Worm (Caenorhabditis elegans) whole organism, midembryonic: Measurements from ENCODE around the gene sru-38.

Experiments used
- T22C8.4 ChIP-seq: fragments of 200-800 bp; sonication (Bioruptor generic); IDR thresholded peaks from 2 replicates; pipeline ENCODE4 v1.3.6; 2022; ENCODE audit warnings: missing genetic modification characterization, missing compliant biosample characterization
- cog-1 ChIP-seq: sonication (generic microtip); optimal IDR thresholded peaks from 2 replicates; lab custom pipeline; 2016; ENCODE audit warnings: missing genetic modification characterization, missing compliant biosample characterization
- flt-1 ChIP-seq: fragments of 200-800 bp; sonication (Bioruptor generic); IDR thresholded peaks from 2 replicates; pipeline ENCODE4 v1.3.6; 2022; ENCODE audit warnings: missing genetic modification characterization, missing compliant biosample characterization
- klf-2 ChIP-seq: fragments of 200-800 bp; sonication (Bioruptor generic); conservative IDR thresholded peaks from 2 replicates; pipeline ENCODE4 v1.3.6; 2022; ENCODE audit warnings: missing genetic modification reagents, missing genetic modification characterization, missing compliant biosample characterization
- med-1 ChIP-seq: sonication (generic microtip); optimal IDR thresholded peaks from 2 replicates; lab custom pipeline; 2017; ENCODE audit warnings: missing genetic modification characterization, mild to moderate bottlenecking, missing compliant biosample characterization, antibody characterized with exemption, missing genetic modification reagents; ENCODE audit not compliant: insufficient read depth
- ref-1 ChIP-seq: fragments of 200-800 bp; sonication (Bioruptor generic); conservative IDR thresholded peaks from 2 replicates; pipeline ENCODE4 v1.3.6; 2022; ENCODE audit warnings: missing genetic modification reagents, missing genetic modification characterization, missing compliant biosample characterization
- tab-1 ChIP-seq: fragments of 200-800 bp; sonication (Bioruptor generic); IDR thresholded peaks from 2 replicates; pipeline ENCODE4 v1.3.6; 2022; ENCODE audit warnings: missing genetic modification characterization, missing compliant biosample characterization
- ztf-23 ChIP-seq: fragments of 200-800 bp; sonication (Bioruptor generic); IDR thresholded peaks from 2 replicates; pipeline ENCODE4 v1.3.6; 2022; ENCODE audit warnings: missing genetic modification reagents, missing genetic modification characterization, missing compliant biosample characterization
- ztf-29 ChIP-seq: fragments of 200-800 bp; sonication (Bioruptor generic); IDR thresholded peaks from 2 replicates; pipeline ENCODE4 v1.3.6; 2022; ENCODE audit warnings: missing genetic modification reagents, missing genetic modification characterization, missing compliant biosample characterization

The sru-38 gene

DNA sequence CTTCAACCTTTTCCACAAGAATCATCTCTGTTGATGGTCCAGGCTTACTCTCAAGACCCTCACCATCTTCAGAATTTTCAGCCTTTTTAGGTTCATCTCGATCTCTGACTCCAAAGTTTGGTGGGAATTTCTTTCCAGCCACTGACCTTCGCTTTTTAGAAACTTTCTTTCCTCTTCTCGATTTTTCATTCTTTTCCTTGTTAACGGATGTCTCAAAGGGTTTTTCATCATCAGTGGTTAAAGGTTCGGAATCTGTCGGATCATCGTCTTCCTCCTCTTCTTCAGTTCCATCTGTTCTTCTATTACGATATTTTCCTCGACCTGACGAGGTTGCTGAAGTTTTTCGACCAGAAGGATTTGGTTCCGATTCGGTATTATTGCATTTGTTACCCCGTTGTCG, 12.7 kb upstream of the sru-38 start:
- TF ChIP-seq ztf-23 (no peak), ztf-29 (GFP tag; lab: Robert Waterston, UW) (no peak), cog-1 (no peak), tab-1 (GFP tag; lab: Robert Waterston, UW) (no peak), T22C8.4 (no peak), ref-1 (GFP tag; lab: Robert Waterston, UW) (no peak), flt-1 (GFP tag; lab: Robert Waterston, UW) (no peak), med-1 (no peak), klf-2 (GFP tag; lab: Robert Waterston, UW) (no peak)

DNA sequence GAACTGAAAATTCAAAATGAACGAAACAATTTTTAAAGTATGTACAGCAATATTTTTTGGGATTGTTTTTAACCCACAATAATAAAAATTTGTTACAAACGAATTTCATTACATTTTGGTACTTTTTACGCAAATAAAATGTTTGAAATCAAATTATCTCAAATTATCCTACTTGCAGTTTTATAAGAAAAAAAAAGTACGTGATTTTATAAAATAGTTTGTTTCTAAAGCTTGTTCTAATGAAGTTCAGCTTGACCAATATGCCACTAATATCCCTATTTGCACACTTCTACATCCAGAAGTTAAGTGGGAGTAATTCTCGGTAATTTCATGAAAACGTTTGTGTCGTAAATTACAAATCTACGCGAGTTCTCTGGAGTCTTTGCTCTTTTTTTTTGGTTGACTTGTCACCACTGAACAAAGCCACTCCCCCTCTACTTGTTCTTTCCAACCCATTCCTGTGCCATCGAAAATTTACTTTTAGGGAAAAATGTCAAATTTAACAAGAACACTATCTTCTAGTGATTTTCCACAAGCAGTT, 7.6 kb upstream of the sru-38 start, which contains the start of gene sru-8:
sru-8 (plus strand) TSS at position 491 of the 541 bp plus-strand sequence.
- TF ChIP-seq tab-1 (GFP tag; lab: Robert Waterston, UW) (no peak), ztf-23 (no peak), med-1 (no peak), ztf-29 (GFP tag; lab: Robert Waterston, UW) (no peak), ref-1 (GFP tag; lab: Robert Waterston, UW) (no peak)

DNA sequence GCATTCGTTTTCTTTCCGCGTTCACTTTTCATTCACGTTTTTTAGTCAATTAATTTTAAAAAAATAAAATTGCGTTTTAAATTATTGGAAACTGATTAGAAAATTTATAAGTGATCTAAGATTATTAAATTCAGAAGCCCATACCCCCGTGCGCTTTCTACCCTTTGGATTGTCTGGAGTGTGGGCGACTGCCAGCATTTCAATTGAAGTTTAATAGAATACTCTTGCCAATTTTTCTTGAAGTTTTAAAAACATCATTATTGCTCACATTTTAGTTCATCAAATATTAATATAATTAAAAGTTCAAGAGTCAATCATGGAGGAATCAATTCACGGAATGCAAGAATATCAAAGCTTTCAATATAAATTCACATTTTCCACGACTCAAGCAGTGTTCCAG, 5.5 kb upstream of the sru-38 start, which contains the start of gene sru-36:
sru-36 (plus strand) TSS at position 301 of the 400 bp plus-strand sequence.
- TF ChIP-seq klf-2 (GFP tag; lab: Robert Waterston, UW) (no peak), tab-1 (GFP tag; lab: Robert Waterston, UW) (no peak), med-1 (no peak), ztf-23 (no peak), flt-1 (GFP tag; lab: Robert Waterston, UW) (no peak), T22C8.4 (no peak), ztf-29 (GFP tag; lab: Robert Waterston, UW) (no peak), ref-1 (GFP tag; lab: Robert Waterston, UW) (no peak), cog-1 (no peak)

DNA sequence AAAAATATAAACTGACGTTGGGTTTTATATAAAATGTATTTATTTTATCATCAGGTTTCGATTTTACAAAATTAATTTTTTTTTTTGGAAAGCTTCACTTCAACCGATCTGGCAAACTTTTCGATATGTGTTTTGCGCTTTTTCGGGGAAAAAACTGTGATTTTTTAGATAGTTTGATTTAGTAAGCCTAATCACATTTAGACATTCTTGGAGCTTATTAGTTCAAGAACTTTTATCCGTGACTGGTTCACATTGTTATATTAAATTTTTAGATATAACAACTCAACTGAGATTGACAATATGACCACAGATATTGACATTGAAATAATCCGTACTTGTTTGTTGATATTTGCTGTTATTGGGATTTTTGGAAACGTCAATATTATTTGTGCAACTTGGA, 1.8 kb upstream of the sru-38 start, which contains the start of gene srsx-21:
srsx-21 (plus strand) TSS at position 301 of the 400 bp plus-strand sequence.
- TF ChIP-seq ref-1 (GFP tag; lab: Robert Waterston, UW) (no peak), T22C8.4 (no peak), med-1 (no peak), cog-1 (no peak), tab-1 (GFP tag; lab: Robert Waterston, UW) (no peak), klf-2 (GFP tag; lab: Robert Waterston, UW) (no peak), ztf-23 (no peak), flt-1 (GFP tag; lab: Robert Waterston, UW) (no peak), ztf-29 (GFP tag; lab: Robert Waterston, UW) (no peak)

DNA sequence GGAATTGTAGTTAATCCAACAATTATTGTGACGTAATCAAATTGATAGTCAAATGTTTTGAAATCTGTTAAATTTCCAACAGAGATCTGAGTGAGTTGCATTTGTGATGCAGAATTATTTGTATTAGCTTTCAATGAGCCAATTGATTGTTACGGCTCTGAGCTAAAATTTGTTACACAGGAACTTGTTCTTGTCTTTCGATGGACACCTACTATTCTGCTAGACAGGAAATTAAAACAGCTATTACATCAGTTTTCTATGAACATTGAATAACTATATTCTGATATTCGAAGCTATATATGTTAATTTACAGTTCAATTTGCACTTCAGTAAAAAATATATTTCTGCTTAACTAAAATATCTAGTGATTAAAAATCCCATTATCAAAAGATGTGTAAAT, 1.9 kb downstream of the sru-38 start, which contains the start of gene sru-40:
sru-40 (minus strand) TSS at position 101 of the 400 bp plus-strand sequence.
- TF ChIP-seq ztf-23 (no peak), ztf-29 (GFP tag; lab: Robert Waterston, UW) (no peak), T22C8.4 (no peak), ref-1 (GFP tag; lab: Robert Waterston, UW) (no peak), flt-1 (GFP tag; lab: Robert Waterston, UW) (no peak), tab-1 (GFP tag; lab: Robert Waterston, UW) (no peak), klf-2 (GFP tag; lab: Robert Waterston, UW) (no peak), cog-1 (no peak), med-1 (no peak)

DNA sequence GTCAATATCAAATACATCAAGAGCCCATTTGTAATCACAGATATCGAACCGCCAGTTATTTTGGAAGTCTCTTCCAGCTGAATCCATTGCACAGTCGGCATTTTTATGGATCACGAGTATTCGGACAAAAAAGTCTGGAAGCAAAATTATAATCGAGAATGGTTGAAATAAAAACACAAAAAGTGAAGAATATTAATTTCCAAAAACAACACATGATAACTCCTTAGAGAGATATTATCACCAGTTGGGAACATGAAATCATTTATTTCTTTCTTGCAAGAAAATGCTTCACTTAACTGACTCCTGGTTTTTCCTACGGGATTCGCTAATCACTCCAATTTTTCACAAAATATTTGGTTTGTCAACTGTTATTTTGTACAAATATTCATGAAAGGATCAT, 11.7 kb downstream of the sru-38 start, which contains the start of gene str-2:
str-2 (minus strand) TSS at position 101 of the 400 bp plus-strand sequence.
- TF ChIP-seq ztf-29 (GFP tag; lab: Robert Waterston, UW) (no peak), klf-2 (GFP tag; lab: Robert Waterston, UW) (no peak), ref-1 (GFP tag; lab: Robert Waterston, UW) (no peak), T22C8.4 (no peak), flt-1 (GFP tag; lab: Robert Waterston, UW) (no peak), med-1 (no peak), ztf-23 (no peak), tab-1 (GFP tag; lab: Robert Waterston, UW) (no peak), cog-1 (no peak)

DNA sequence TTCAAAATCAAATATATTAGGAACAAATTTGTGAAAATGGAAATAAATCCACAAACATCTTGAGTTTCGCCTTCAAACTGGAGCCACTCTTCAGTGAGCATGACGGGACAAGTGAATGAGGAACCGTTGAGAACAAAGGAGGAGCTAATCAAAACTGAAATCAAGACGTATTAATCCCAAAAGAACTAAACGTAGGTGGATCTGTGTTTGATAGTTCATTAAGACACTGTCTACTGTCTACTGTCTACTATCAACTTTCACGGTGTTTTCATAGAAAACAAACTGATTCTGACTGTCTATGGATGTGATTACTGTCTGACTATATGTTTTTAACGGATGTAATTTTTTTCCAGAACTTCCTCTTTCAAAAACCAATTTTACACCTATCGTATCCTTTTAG, 14.1 kb downstream of the sru-38 start, which contains the start of gene str-193:
str-193 (minus strand) TSS at position 101 of the 400 bp plus-strand sequence.
- TF ChIP-seq ztf-23 (no peak), flt-1 (GFP tag; lab: Robert Waterston, UW) (no peak), klf-2 (GFP tag; lab: Robert Waterston, UW) (no peak), ztf-29 (GFP tag; lab: Robert Waterston, UW) (no peak), tab-1 (GFP tag; lab: Robert Waterston, UW) (no peak)

DNA sequence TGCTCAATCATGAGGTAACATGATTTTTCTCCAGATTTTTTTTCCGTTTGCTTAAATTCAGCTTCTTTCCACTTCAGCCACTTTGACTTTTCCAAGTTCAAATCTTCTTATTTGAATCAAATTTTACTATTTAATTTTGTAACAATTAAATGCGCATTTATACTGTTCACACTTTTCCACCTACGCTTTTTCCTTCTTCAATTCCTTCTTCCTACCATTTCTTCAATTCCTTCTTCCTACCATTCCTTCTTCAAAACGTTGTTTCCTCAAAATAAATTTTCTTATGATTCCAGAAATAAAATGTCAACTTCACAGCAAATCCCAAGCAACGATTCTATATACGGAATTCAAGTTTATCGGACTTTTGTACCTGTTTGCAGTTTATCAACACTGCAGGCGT, 19.5 kb downstream of the sru-38 start, which contains the start of gene sru-31:
sru-31 (plus strand) TSS at position 301 of the 400 bp plus-strand sequence.
- no peak for TF ChIP-seq ref-1 (GFP tag; lab: Robert Waterston, UW)
- TF ChIP-seq cog-1: no peak
- TF ChIP-seq ztf-29 (GFP tag; lab: Robert Waterston, UW): no peak
- no peak for TF ChIP-seq klf-2 (GFP tag; lab: Robert Waterston, UW)
- TF ChIP-seq tab-1 (GFP tag; lab: Robert Waterston, UW): no peak
- no peak for TF ChIP-seq T22C8.4
- TF ChIP-seq flt-1 (GFP tag; lab: Robert Waterston, UW): no peak

DNA sequence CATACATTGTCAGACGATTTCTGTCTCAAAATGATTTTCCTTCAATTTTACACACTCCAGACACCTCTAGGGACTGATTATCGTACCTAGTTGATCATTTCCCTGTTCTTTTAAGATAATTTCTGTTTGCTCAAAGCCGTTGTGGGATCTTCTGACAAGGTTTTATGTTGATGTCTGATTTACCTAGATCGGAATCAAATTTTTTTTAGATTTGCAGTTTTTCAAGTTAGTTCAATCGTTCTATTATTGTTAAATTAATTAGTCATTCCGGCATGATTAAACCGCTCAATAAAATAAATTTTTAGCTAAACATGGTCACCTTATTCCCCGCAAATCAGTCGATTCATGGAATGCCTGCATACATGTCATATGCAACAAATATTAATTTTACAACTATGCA, 22.3 kb downstream of the sru-38 start, which contains the start of gene sru-30:
sru-30 (plus strand) TSS at position 301 of the 400 bp plus-strand sequence.
- no peak for TF ChIP-seq cog-1
- TF ChIP-seq ztf-29 (GFP tag; lab: Robert Waterston, UW): no peak
- no peak for TF ChIP-seq klf-2 (GFP tag; lab: Robert Waterston, UW)
- TF ChIP-seq med-1: no peak
- no peak for TF ChIP-seq flt-1 (GFP tag; lab: Robert Waterston, UW)
- TF ChIP-seq T22C8.4: no peak
- TF ChIP-seq ztf-23: no peak

DNA sequence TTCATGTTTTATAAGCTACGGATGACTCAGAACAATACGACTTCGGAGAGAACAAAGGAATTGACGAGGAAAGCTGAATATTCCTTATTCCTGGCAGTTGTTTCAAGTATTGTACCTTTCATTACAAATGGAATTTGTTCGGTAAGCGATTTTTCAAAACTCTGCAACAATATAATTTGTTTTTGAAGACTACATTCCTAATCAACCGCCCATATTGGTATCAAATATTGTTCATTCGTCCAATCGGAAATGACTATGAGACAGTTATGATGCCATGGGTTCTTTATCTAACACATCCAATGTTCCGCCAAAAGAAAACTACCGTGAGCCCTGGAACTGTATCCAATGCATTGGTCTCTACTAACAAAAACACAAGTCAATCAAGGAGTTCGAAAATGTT, 23.6 kb downstream of the sru-38 start:
- no peak for TF ChIP-seq T22C8.4
- TF ChIP-seq cog-1: no peak
- no peak for TF ChIP-seq tab-1 (GFP tag; lab: Robert Waterston, UW)
- no peak for TF ChIP-seq ztf-23
- TF ChIP-seq ref-1 (GFP tag; lab: Robert Waterston, UW): no peak
- TF ChIP-seq ztf-29 (GFP tag; lab: Robert Waterston, UW): no peak
- TF ChIP-seq flt-1 (GFP tag; lab: Robert Waterston, UW): no peak
- TF ChIP-seq med-1: no peak
- TF ChIP-seq klf-2 (GFP tag; lab: Robert Waterston, UW): no peak
